Fruit fly (Drosophila melanogaster) whole organism, wandering third instar larva: ENCODE results near the gene Hsp67Ba.
A peak's percentile ranks its signal among the peaks of the same experiment; 100 is the strongest.

ENCODE experiments used
- Abd-B ChIP-seq: fragments of >200 bp; optimal IDR thresholded peaks from 2 replicates; lab custom pipeline; 2017; ENCODE audit warnings: missing biosample characterization, missing genetic modification characterization
- Hnf4 ChIP-seq: fragments of 200-800 bp; sonication (Bioruptor generic); optimal IDR thresholded peaks from 2 replicates; lab custom pipeline; 2016; ENCODE audit warnings: missing biosample characterization, mild to moderate bottlenecking, missing genetic modification characterization
- Vsx2 ChIP-seq: fragments of 200-300, 225-300 bp; sonication (Bioruptor generic); optimal IDR thresholded peaks from 2 replicates; lab custom pipeline; 2018; ENCODE audit warnings: missing biosample characterization, missing genetic modification characterization; ENCODE audit not compliant: partially characterized antibody
- brk ChIP-seq: fragments of 200-800 bp; sonication (Bioruptor generic); optimal IDR thresholded peaks from 2 replicates; lab custom pipeline; 2016; ENCODE audit warnings: missing biosample characterization, mild to moderate bottlenecking, missing genetic modification characterization
- fru ChIP-seq: fragments of 200-800 bp; sonication (Bioruptor generic); optimal IDR thresholded peaks from 3 replicates; lab custom pipeline; 2016; ENCODE audit warnings: missing biosample characterization, mild to moderate bottlenecking, missing genetic modification characterization
- usp ChIP-seq: fragments of >200 bp; optimal IDR thresholded peaks from 2 replicates; lab custom pipeline; 2017; ENCODE audit warnings: missing biosample characterization, missing genetic modification characterization

dm6 chr3L:9370907-9371365 lies 8.4 kb downstream of the Hsp67Ba start, which contains the start of gene Fdx1:
- no peak for TF ChIP-seq fru (GFP tag; lab: Kevin White, UChicago)
- no peak for TF ChIP-seq usp (GFP tag; lab: Kevin White, UChicago)
- no peak for TF ChIP-seq Vsx2 (GFP tag; lab: Kevin White, UChicago)
- TF ChIP-seq Abd-B (GFP tag; lab: Kevin White, UChicago): no peak
- TF ChIP-seq Hnf4: peak; percentile 68
- TF ChIP-seq brk: peak; percentile 61
